Worm (Caenorhabditis elegans) whole organism, L3 larva: ENCODE results near the gene F49C5.3.
"Not testable (repeated sequence)": the region's sequence is repeated elsewhere in the genome, so short reads cannot be mapped to it uniquely, and the experiment has no call there.

Source experiments
- ZK546.5 ChIP-seq: sonication (generic microtip); optimal IDR thresholded peaks from 2 replicates; lab custom pipeline; 2017; ENCODE audit warnings: missing biosample characterization, missing genetic modification characterization
- ama-1 ChIP-seq: fragments of 150-350 bp; optimal IDR thresholded peaks from 2 replicates; lab custom pipeline; 2018
- ceh-16 ChIP-seq: sonication (generic microtip); optimal IDR thresholded peaks from 2 replicates; lab custom pipeline; 2017; ENCODE audit warnings: missing biosample characterization, missing genetic modification characterization
- ceh-28 ChIP-seq: fragments of 150-350 bp; optimal IDR thresholded peaks from 2 replicates; lab custom pipeline; 2014; ENCODE audit warnings: missing biosample characterization, missing genetic modification reagents, missing genetic modification characterization
- ceh-82 ChIP-seq: fragments of 150-350 bp; optimal IDR thresholded peaks from 2 replicates; lab custom pipeline; 2014; ENCODE audit warnings: missing biosample characterization, missing genetic modification characterization
- ceh-9 ChIP-seq: sonication (generic microtip); optimal IDR thresholded peaks from 2 replicates; lab custom pipeline; 2018; ENCODE audit warnings: missing biosample characterization, missing genetic modification characterization
- egl-5 ChIP-seq: fragments of 150-350 bp; optimal IDR thresholded peaks from 2 replicates; lab custom pipeline; 2017; ENCODE audit warnings: missing biosample characterization, missing genetic modification reagents, missing genetic modification characterization, inconsistent platforms
- elt-1 ChIP-seq: fragments of 150-350 bp; optimal IDR thresholded peaks from 2 replicates; lab custom pipeline; 2014; ENCODE audit warnings: missing biosample characterization, missing genetic modification characterization
- elt-2 ChIP-seq: sonication (generic microtip); optimal IDR thresholded peaks from 2 replicates; lab custom pipeline; 2016; ENCODE audit warnings: missing genetic modification reagents, mild to moderate bottlenecking, missing genetic modification characterization, missing compliant biosample characterization
- elt-3 ChIP-seq, 3 experiments: fragments of 150-350 bp in 1 of 3; sonication (generic microtip) in 2 of 3; optimal IDR thresholded peaks; 2 replicates in 2 of 3; 4 replicates in 1 of 3; lab custom pipeline; 2014 to 2017; ENCODE audit warnings: missing biosample characterization in 3 of 3, missing genetic modification characterization in 3 of 3
- fkh-10 ChIP-seq: sonication (generic microtip); optimal IDR thresholded peaks from 2 replicates; lab custom pipeline; 2017; ENCODE audit warnings: missing biosample characterization, missing genetic modification reagents, missing genetic modification characterization
- fos-1 ChIP-seq: fragments of 150-350 bp; optimal IDR thresholded peaks from 2 replicates; lab custom pipeline; 2014; ENCODE audit warnings: missing biosample characterization, missing genetic modification characterization
- jun-1 ChIP-seq: fragments of 150-350 bp; optimal IDR thresholded peaks from 2 replicates; lab custom pipeline; 2014; ENCODE audit warnings: missing biosample characterization, missing genetic modification reagents, missing genetic modification characterization
- lin-15B ChIP-seq: fragments of 150-350 bp; optimal IDR thresholded peaks from 2 replicates; lab custom pipeline; 2014; ENCODE audit warnings: missing biosample characterization, missing genetic modification characterization
- lin-39 ChIP-seq: fragments of 150-350 bp; optimal IDR thresholded peaks from 2 replicates; lab custom pipeline; 2018; ENCODE audit warnings: missing biosample characterization, missing genetic modification reagents, missing genetic modification characterization
- lsy-12 ChIP-seq: sonication (generic microtip); optimal IDR thresholded peaks from 2 replicates; lab custom pipeline; 2016; ENCODE audit warnings: mild to moderate bottlenecking, missing genetic modification characterization, missing compliant biosample characterization
- mdl-1 ChIP-seq: fragments of 150-350 bp; optimal IDR thresholded peaks from 2 replicates; lab custom pipeline; 2014; ENCODE audit warnings: missing biosample characterization, missing genetic modification characterization
- mml-1 ChIP-seq: fragments of 150-350 bp; sonication (generic microtip); optimal IDR thresholded peaks from 3 replicates; lab custom pipeline; 2014; ENCODE audit warnings: missing biosample characterization, missing genetic modification characterization
- nfya-1 ChIP-seq: sonication (generic microtip); optimal IDR thresholded peaks from 2 replicates; lab custom pipeline; 2017; ENCODE audit warnings: missing genetic modification characterization, mild to moderate bottlenecking, missing compliant biosample characterization, antibody characterized with exemption, moderate library complexity; ENCODE audit not compliant: insufficient read depth
- nhr-11 ChIP-seq: fragments of 150-350 bp; optimal IDR thresholded peaks from 2 replicates; lab custom pipeline; 2014; ENCODE audit warnings: missing biosample characterization, missing genetic modification characterization
- nhr-12 ChIP-seq: fragments of 150-350 bp; optimal IDR thresholded peaks from 2 replicates; lab custom pipeline; 2014; ENCODE audit warnings: missing biosample characterization, missing genetic modification characterization
- nhr-237 ChIP-seq: fragments of 150-350 bp; optimal IDR thresholded peaks from 2 replicates; lab custom pipeline; 2014; ENCODE audit warnings: missing biosample characterization, missing genetic modification characterization
- nhr-25 ChIP-seq: sonication (generic microtip); optimal IDR thresholded peaks from 2 replicates; lab custom pipeline; 2017; ENCODE audit warnings: missing biosample characterization, missing genetic modification characterization
- nhr-28 ChIP-seq: fragments of 150-350 bp; optimal IDR thresholded peaks from 2 replicates; lab custom pipeline; 2014; ENCODE audit warnings: missing biosample characterization, missing genetic modification characterization
- nhr-67 ChIP-seq: fragments of 150-350 bp; optimal IDR thresholded peaks from 2 replicates; lab custom pipeline; 2014; ENCODE audit warnings: missing biosample characterization, missing genetic modification characterization
- nhr-76 ChIP-seq: fragments of 150-350 bp; sonication (generic microtip); optimal IDR thresholded peaks from 5 replicates; lab custom pipeline; 2014; ENCODE audit warnings: missing biosample characterization, missing genetic modification characterization
- nhr-77 ChIP-seq: fragments of 150-350 bp; optimal IDR thresholded peaks from 2 replicates; lab custom pipeline; 2014; ENCODE audit warnings: missing biosample characterization, missing genetic modification characterization
- pha-4 ChIP-seq: fragments of 150-350 bp; optimal IDR thresholded peaks from 2 replicates; lab custom pipeline; 2014; ENCODE audit warnings: missing biosample characterization, missing genetic modification reagents, missing genetic modification characterization
- sea-2 ChIP-seq: fragments of 150-350 bp; sonication (generic microtip); optimal IDR thresholded peaks from 4 replicates; lab custom pipeline; 2014; ENCODE audit warnings: missing biosample characterization, missing genetic modification reagents, missing genetic modification characterization
- skn-1 ChIP-seq: fragments of 150-350 bp; optimal IDR thresholded peaks from 2 replicates; lab custom pipeline; 2014; ENCODE audit warnings: missing biosample characterization, missing genetic modification characterization
- tbx-2 ChIP-seq: sonication (generic microtip); optimal IDR thresholded peaks from 2 replicates; lab custom pipeline; 2016; ENCODE audit warnings: mild to moderate bottlenecking, missing genetic modification characterization, missing compliant biosample characterization
- unc-39 ChIP-seq: sonication (generic microtip); optimal IDR thresholded peaks from 4 replicates; lab custom pipeline; 2017; ENCODE audit warnings: missing biosample characterization, missing genetic modification characterization
- unc-62 ChIP-seq: fragments of 150-350 bp; sonication (generic microtip); optimal IDR thresholded peaks from 4 replicates; lab custom pipeline; 2014; ENCODE audit warnings: missing biosample characterization, missing genetic modification reagents, missing genetic modification characterization
- ztf-11 ChIP-seq: fragments of 150-350 bp; optimal IDR thresholded peaks from 2 replicates; lab custom pipeline; 2014; ENCODE audit warnings: missing biosample characterization, missing genetic modification characterization

Gene F49C5.3

ce11 chrII:12536203-12536602 lies at the start of gene F49C5.3:
F49C5.3 (plus strand) TSS chrII:12536503.
- not testable (repeated sequence) for TF ChIP-seq nhr-12, lsy-12, egl-5 (tag; lab: Kevin White, UChicago)
- TF ChIP-seq, all 47 proteins: peak for 0; not testable (repeated sequence) for 47

DNA sequence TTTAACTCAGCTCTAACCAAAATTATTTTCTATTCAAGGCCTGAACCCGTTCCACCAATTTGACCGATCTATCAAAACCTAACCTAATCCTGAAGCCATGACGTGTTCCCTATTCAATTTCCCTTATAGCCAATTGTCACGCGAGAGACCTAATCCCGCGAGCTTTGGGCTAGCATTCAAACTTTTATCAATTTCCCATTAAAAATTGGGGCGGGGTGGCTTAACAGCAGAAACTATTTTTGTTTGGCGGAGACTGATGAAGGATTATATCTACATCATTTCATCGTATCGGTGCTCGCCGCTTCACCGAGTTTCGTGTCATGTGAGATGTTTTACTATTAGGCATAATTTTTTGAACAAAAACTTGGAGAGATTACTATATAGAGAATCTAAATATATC lies 47.5 kb upstream of the F49C5.3 start:
- no peak for TF ChIP-seq nhr-67 (tag; lab: Kevin White, UChicago)
- no peak for TF ChIP-seq mml-1 (tag; lab: Kevin White, UChicago)
- TF ChIP-seq nhr-28 (tag; lab: Kevin White, UChicago), result no peak
- no peak for TF ChIP-seq nhr-77
- no peak for TF ChIP-seq nhr-12 (tag; lab: Kevin White, UChicago)
- TF ChIP-seq unc-62 (GFP tag; lab: Kevin White, UChicago), result no peak
- TF ChIP-seq ceh-28 (tag; lab: Kevin White, UChicago), result no peak
- TF ChIP-seq pha-4, result no peak
- no peak for TF ChIP-seq elt-1 (tag; lab: Kevin White, UChicago)
- no peak for TF ChIP-seq ceh-82 (tag; lab: Kevin White, UChicago)
- no peak for TF ChIP-seq fos-1 (tag; lab: Kevin White, UChicago)
- no peak for TF ChIP-seq fkh-10
- TF ChIP-seq nhr-25 (tag; lab: Kevin White, UChicago), result no peak
- no peak for TF ChIP-seq lin-15B (tag; lab: Kevin White, UChicago)
- TF ChIP-seq lsy-12 (tag; lab: Kevin White, UChicago), result no peak
- TF ChIP-seq ceh-16 (tag; lab: Kevin White, UChicago), result no peak
- no peak for TF ChIP-seq unc-39 (tag; lab: Kevin White, UChicago)
- no peak for TF ChIP-seq mdl-1 (tag; lab: Kevin White, UChicago)
- TF ChIP-seq nhr-76 (tag; lab: Kevin White, UChicago), result no peak
- TF ChIP-seq nfya-1 (tag; lab: Kevin White, UChicago), result no peak

DNA sequence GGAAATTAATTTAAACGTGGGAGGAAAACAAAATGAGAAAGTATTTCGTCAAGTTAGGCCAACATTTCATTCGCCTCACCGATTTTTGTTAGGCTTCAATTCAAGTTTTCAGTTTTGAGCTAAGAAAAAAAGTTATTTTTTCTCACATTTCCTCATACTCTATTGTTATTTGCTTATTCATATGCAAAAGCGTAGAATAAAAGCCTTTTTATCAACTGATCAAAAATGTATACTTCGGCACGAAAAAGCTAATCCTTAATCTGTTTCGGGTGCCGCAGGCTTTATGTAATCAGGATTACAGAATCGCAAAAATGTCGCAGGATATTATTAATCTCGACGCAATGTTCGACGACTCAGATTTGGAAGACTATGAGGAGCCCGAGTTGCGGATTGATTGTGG lies 46.4 kb upstream of the F49C5.3 start, which contains the start of gene T21B4.15:
Gene T21B4.15, plus strand, starts transcription at position 301 of the 400 bp plus-strand sequence.
- no peak for TF ChIP-seq ceh-28 (tag; lab: Kevin White, UChicago)
- no peak for TF ChIP-seq lin-15B (tag; lab: Kevin White, UChicago)
- TF ChIP-seq ztf-11 (tag; lab: Kevin White, UChicago), result no peak
- no peak for TF ChIP-seq skn-1
- no peak for TF ChIP-seq pha-4
- no peak for TF ChIP-seq ceh-16 (tag; lab: Kevin White, UChicago)
- TF ChIP-seq tbx-2 (tag; lab: Kevin White, UChicago), result no peak
- no peak for TF ChIP-seq jun-1 (tag; lab: Kevin White, UChicago)

DNA sequence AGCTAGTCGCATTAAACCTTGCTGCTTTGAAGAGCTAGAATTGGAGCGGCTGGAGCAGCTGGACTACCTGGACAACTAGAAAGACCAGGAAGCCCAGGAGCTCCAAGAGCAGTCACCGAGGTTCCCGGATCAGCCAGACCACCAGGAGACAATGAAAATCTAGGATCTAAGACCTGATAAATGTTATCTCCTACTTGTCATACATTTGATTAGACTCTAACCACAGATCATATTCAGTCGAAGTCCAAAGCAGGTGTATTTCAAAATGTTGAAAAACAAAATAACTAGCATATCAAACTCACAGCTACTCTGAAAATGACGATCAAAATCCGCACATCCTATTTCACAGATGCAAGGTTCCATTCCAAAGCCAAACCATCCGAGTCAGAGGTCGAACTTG lies 44.4 kb upstream of the F49C5.3 start, which contains the start of gene srz-6:
Gene srz-6, plus strand, starts transcription at position 301 of the 400 bp plus-strand sequence.
- no peak for TF ChIP-seq nhr-28 (tag; lab: Kevin White, UChicago)
- no peak for TF ChIP-seq fkh-10
- no peak for TF ChIP-seq elt-2
- TF ChIP-seq skn-1, result no peak
- no peak for TF ChIP-seq mdl-1 (tag; lab: Kevin White, UChicago)
- no peak for TF ChIP-seq lin-39 (tag; lab: Kevin White, UChicago)
- TF ChIP-seq lsy-12 (tag; lab: Kevin White, UChicago), result no peak
- TF ChIP-seq nhr-76 (tag; lab: Kevin White, UChicago), result no peak
- TF ChIP-seq ceh-28 (tag; lab: Kevin White, UChicago), result no peak
- TF ChIP-seq nhr-237 (tag; lab: Kevin White, UChicago), result no peak
- TF ChIP-seq ceh-82 (tag; lab: Kevin White, UChicago), result no peak
- no peak for TF ChIP-seq elt-3 (tag; optimal IDR thresholded peaks at IDR 0.05; lab: Kevin White, UChicago)
- no peak for TF ChIP-seq lin-15B (tag; lab: Kevin White, UChicago)
- no peak for TF ChIP-seq tbx-2 (tag; lab: Kevin White, UChicago)
- no peak for TF ChIP-seq mml-1 (tag; lab: Kevin White, UChicago)
- no peak for TF ChIP-seq unc-39 (tag; lab: Kevin White, UChicago)

DNA sequence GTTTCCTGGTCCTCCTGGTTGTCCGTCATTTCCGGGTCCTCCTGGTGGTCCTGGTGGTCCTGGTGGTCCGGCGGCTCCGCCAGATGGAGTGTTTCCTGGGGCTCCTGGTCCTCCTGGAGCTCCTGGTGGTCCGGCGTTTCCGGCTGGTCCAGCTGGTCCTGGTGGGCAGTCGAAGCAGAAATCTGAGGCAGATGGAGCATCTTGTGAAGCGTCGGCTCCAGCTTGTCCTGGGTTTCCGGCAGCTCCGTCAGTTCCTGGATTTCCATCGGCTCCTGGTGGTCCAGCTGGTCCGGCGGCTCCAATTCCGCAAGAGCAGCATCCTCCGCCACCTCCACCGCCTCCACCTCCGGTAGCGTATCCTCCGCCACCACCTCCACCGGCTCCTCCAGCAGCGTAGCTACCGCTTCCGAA lies 42.2 kb upstream of the F49C5.3 start:
- no peak for TF ChIP-seq ceh-9
- TF ChIP-seq sea-2, result no peak
- TF ChIP-seq mdl-1 (tag; lab: Kevin White, UChicago), result no peak
- no peak for TF ChIP-seq ZK546.5 (tag; lab: Kevin White, UChicago)
- TF ChIP-seq nhr-11 (tag; lab: Kevin White, UChicago), result no peak
- no peak for TF ChIP-seq lsy-12 (tag; lab: Kevin White, UChicago)
- TF ChIP-seq lin-39 (tag; lab: Kevin White, UChicago), result no peak
- TF ChIP-seq nhr-67 (tag; lab: Kevin White, UChicago), result no peak
- no peak for TF ChIP-seq nfya-1 (tag; lab: Kevin White, UChicago)
- TF ChIP-seq ama-1 (lab: Kevin White, UChicago), result no peak
